Fruit fly (Drosophila melanogaster): Measurements from ENCODE around the gene MstProx.

MstProx gene

dm6 chr3R:7369205-7369604 lies at the start of gene MstProx:
MstProx (minus strand) TSS chr3R:7369305.
- TF ChIP-seq CG17801 (GFP tag; optimal IDR thresholded peaks at IDR 0.05; ENCODE audit: partially characterized antibody): no peak

- TF ChIP-seq CG17801 (GFP tag; optimal IDR thresholded peaks at IDR 0.05; ENCODE audit: partially characterized antibody): no peak
Measured at dm6 chr3R:7406569-7406968, 37.5 kb upstream of the MstProx start, which contains the start of gene Ir84a. Ir84a (plus strand) TSS chr3R:7406869.

- TF ChIP-seq CG17801 (GFP tag; optimal IDR thresholded peaks at IDR 0.05; ENCODE audit: partially characterized antibody): no peak
Measured at dm6 chr3R:7394047-7394446, 24.9 kb upstream of the MstProx start.

- TF ChIP-seq CG17801 (GFP tag; optimal IDR thresholded peaks at IDR 0.05; ENCODE audit: partially characterized antibody): no peak
Measured at dm6 chr3R:7391113-7391512, 22.0 kb upstream of the MstProx start, which contains the start of gene CG42650. CG42650 (plus strand) TSS chr3R:7391413.

- no peak for TF ChIP-seq CG17801 (GFP tag; optimal IDR thresholded peaks at IDR 0.05; ENCODE audit: partially characterized antibody)
Measured at dm6 chr3R:7365527-7365926, 3.6 kb downstream of the MstProx start, which contains the start of the genes Mst84Db and Mst84Da. Mst84Db (minus strand) TSS chr3R:7365627. Mst84Da (plus strand) TSS chr3R:7365850.

- TF ChIP-seq CG17801 (GFP tag; optimal IDR thresholded peaks at IDR 0.05; ENCODE audit: partially characterized antibody): no peak
Measured at dm6 chr3R:7364573-7364972, 4.5 kb downstream of the MstProx start, which contains the start of gene Mst84Dc. Mst84Dc (minus strand) TSS chr3R:7364673.

- no peak for TF ChIP-seq CG17801 (GFP tag; optimal IDR thresholded peaks at IDR 0.05; ENCODE audit: partially characterized antibody)
Measured at dm6 chr3R:7363673-7364072, 5.4 kb downstream of the MstProx start, which contains the start of gene Mst84Dd. Mst84Dd (minus strand) TSS chr3R:7363773.

- TF ChIP-seq CG17801 (GFP tag; optimal IDR thresholded peaks at IDR 0.05; ENCODE audit: partially characterized antibody): no peak
Measured at dm6 chr3R:7362023-7362422, 7.1 kb downstream of the MstProx start, which contains the start of gene CG17944. CG17944 (minus strand) TSS chr3R:7362123.

- no peak for TF ChIP-seq CG17801 (GFP tag; optimal IDR thresholded peaks at IDR 0.05; ENCODE audit: partially characterized antibody)
Measured at dm6 chr3R:7349452-7349851, 19.7 kb downstream of the MstProx start, which contains the start of gene CG43290. CG43290 (minus strand) TSS chr3R:7349552.

dm6 chr3R:7346445-7346844 lies 22.7 kb downstream of the MstProx start, which contains the start of gene nxf4:
nxf4 (plus strand) TSS chr3R:7346730.
- no peak for TF ChIP-seq CG17801 (GFP tag; optimal IDR thresholded peaks at IDR 0.05; ENCODE audit: partially characterized antibody)

dm6 chr3R:7344769-7345168 lies 24.3 kb downstream of the MstProx start, which contains the start of gene CG31496:
CG31496 (plus strand) TSS chr3R:7345069.
- no peak for TF ChIP-seq CG17801 (GFP tag; optimal IDR thresholded peaks at IDR 0.05; ENCODE audit: partially characterized antibody)

dm6 chr3R:7336454-7336853 lies 32.7 kb downstream of the MstProx start:
- no peak for TF ChIP-seq CG17801 (GFP tag; optimal IDR thresholded peaks at IDR 0.05; ENCODE audit: partially characterized antibody)

- TF ChIP-seq CG17801 (GFP tag; optimal IDR thresholded peaks at IDR 0.05; ENCODE audit: partially characterized antibody): no peak
Measured at dm6 chr3R:7334613-7335012, 34.5 kb downstream of the MstProx start.

dm6 chr3R:7330695-7331094 lies 38.4 kb downstream of the MstProx start:
- no peak for TF ChIP-seq CG17801 (GFP tag; optimal IDR thresholded peaks at IDR 0.05; ENCODE audit: partially characterized antibody)

dm6 chr3R:7326200-7326599 lies 42.9 kb downstream of the MstProx start:
- no peak for TF ChIP-seq CG17801 (GFP tag; optimal IDR thresholded peaks at IDR 0.05; ENCODE audit: partially characterized antibody)

- no peak for TF ChIP-seq CG17801 (GFP tag; optimal IDR thresholded peaks at IDR 0.05; ENCODE audit: partially characterized antibody)
Measured at dm6 chr3R:7322549-7322948, 46.6 kb downstream of the MstProx start.

dm6 chr3R:7317107-7317506 lies 52.0 kb downstream of the MstProx start, which contains the start of gene CG10029:
CG10029 (minus strand) TSS chr3R:7317207.
- no peak for TF ChIP-seq CG17801 (GFP tag; optimal IDR thresholded peaks at IDR 0.05; ENCODE audit: partially characterized antibody)
